Worm (Caenorhabditis elegans): ENCODE results near the gene dhs-23.

Gene dhs-23

DNA sequence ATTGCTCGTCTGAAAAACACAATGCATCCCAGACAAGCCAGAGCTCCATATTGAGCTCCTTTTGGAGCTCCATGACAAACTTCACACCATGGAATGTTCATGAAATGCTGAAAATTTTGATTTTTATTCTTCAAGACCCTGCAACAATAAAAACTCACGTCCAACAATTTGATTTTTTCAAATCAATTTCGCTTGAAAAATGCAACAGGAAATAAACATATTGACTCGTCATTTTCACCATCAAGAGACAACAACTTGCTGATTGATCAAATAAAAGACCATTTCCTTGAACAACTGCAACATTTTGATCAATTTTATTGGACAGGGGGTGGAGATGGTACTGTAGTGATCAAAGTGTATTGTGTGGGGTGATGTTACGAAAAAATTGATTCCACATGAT lies 11.3 kb upstream of the dhs-23 start, which contains the start of gene nhr-269:
Gene nhr-269 (minus strand): TSS at position 101 of the 400 bp plus-strand sequence.
- TF ChIP-seq F22D6.2 (tag; optimal IDR thresholded peaks at IDR 0.05) (no peak), ztf-26 (tag; optimal IDR thresholded peaks at IDR 0.05) (no peak), mes-4 (tag; optimal IDR thresholded peaks at IDR 0.05) (no peak), pha-4 (tag; optimal IDR thresholded peaks at IDR 0.05) (no peak), ceh-27 (GFP tag; optimal IDR thresholded peaks at IDR 0.05) (no peak), ets-4 (GFP tag; optimal IDR thresholded peaks at IDR 0.05) (no peak), F37B4.10 (GFP tag; IDR thresholded peaks at IDR 0.05) (no peak), hrde-1 (tag; optimal IDR thresholded peaks at IDR 0.05; ENCODE audit: borderline replicate concordance) (no peak), gei-17 (GFP tag; optimal IDR thresholded peaks at IDR 0.05) (no peak), ccch-3 (GFP tag; optimal IDR thresholded peaks at IDR 0.05) (no peak)

DNA sequence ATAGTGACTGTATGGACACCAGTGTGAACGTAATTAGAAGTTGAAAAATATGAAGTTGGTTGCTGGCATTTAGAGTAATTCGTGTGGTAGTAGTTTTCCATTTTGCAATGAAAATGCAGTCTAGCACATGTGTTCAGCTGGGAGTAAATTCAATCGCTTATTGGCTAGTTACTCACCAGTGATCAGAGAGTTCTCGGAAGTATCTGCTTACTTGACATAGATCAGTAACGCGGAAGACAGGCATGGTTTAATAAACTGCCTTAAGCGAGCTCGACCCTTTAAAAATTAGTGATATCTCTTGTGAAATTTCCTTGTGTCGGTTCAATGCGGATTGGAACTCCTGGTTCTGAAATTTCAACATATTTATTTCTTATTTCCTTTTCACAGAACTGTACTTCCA lies 4.8 kb upstream of the dhs-23 start, which contains the start of gene srh-52:
Gene srh-52 (minus strand): TSS at position 101 of the 400 bp plus-strand sequence.
- TF ChIP-seq tbx-9 (tag; optimal IDR thresholded peaks at IDR 0.05; ENCODE audit: borderline replicate concordance) (no peak), F55B11.4 (tag; optimal IDR thresholded peaks at IDR 0.05; ENCODE audit: borderline replicate concordance, insufficient read depth) (no peak), madf-3 (GFP tag; IDR thresholded peaks at IDR 0.05) (no peak), nfya-2 (GFP tag; IDR thresholded peaks at IDR 0.05) (no peak)

DNA sequence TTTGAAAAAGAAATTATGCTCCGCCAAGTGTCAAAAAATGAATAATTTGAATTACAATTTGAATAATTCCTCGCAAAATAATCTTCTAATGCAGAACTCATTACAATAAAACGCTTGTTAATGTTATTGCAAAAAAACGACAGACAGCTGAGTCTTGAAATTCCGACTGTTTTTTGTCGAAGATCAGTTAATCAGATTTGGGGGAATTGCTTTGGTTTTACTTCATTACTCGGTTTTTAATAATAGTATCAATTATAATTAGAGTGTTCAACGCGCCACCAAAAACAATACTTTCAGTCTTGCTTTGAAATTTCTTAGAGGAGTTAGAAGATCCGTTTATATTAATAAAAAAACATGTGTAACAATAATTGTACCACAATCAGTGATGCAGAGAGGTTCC lies 3.1 kb upstream of the dhs-23 start, which contains the start of gene srh-122:
Gene srh-122 (minus strand): TSS at position 101 of the 400 bp plus-strand sequence.
- no peak for TF ChIP-seq zfh-2 (GFP tag; conservative IDR thresholded peaks at IDR 0.05)
- TF ChIP-seq xnd-1 (tag; optimal IDR thresholded peaks at IDR 0.05), result no peak
- no peak for TF ChIP-seq rcor-1 (GFP tag; IDR thresholded peaks at IDR 0.05)
- TF ChIP-seq pha-4 (tag; optimal IDR thresholded peaks at IDR 0.05), result no peak
- TF ChIP-seq attf-6 (GFP tag; IDR thresholded peaks at IDR 0.05), result no peak
- TF ChIP-seq ama-1 (optimal IDR thresholded peaks at IDR 0.05), result no peak
- TF ChIP-seq ama-1 (GFP tag; optimal IDR thresholded peaks at IDR 0.05), result no peak
- no peak for TF ChIP-seq him-1 (tag; optimal IDR thresholded peaks at IDR 0.05)
- no peak for TF ChIP-seq atf-7 (tag; optimal IDR thresholded peaks at IDR 0.05)
- TF ChIP-seq hrde-1 (tag; optimal IDR thresholded peaks at IDR 0.05; ENCODE audit: borderline replicate concordance), result no peak
- no peak for TF ChIP-seq lir-1 (GFP tag; conservative IDR thresholded peaks at IDR 0.05)
- TF ChIP-seq F23B12.7 (tag; optimal IDR thresholded peaks at IDR 0.05; ENCODE audit: insufficient read depth), result no peak
- no peak for TF ChIP-seq ztf-25 (GFP tag; IDR thresholded peaks at IDR 0.05)
- no peak for TF ChIP-seq hmg-20 (GFP tag; IDR thresholded peaks at IDR 0.05)
- no peak for TF ChIP-seq nfya-2 (GFP tag; IDR thresholded peaks at IDR 0.05)

DNA sequence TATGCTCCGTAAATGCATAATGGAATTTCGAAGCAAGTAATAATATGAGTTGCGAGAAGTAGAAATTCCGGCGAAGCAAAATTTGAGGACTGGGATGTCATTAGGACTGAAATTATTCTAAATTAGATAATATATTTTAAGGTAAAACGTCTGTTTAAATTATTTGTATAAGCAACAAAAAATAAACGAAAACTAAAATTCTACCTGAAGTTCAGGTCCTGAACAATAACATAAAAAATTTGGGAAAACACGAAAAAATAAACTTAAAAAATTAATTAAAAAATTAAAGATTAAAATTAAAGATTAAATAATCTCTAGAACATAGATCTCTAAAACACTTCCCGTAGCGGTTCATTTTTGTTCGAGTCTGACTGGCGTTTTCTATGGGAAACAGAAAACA lies 1.2 kb upstream of the dhs-23 start, which contains the start of gene srh-251:
Gene srh-251 (minus strand): TSS at position 101 of the 400 bp plus-strand sequence.
- TF ChIP-seq attf-3 (GFP tag; conservative IDR thresholded peaks at IDR 0.05) (no peak), aptf-2 (GFP tag; conservative IDR thresholded peaks at IDR 0.05) (no peak), mcd-1 (GFP tag; IDR thresholded peaks at IDR 0.05) (no peak), hmg-20 (GFP tag; IDR thresholded peaks at IDR 0.05) (no peak), madf-8 (GFP tag; conservative IDR thresholded peaks at IDR 0.05) (no peak), atf-7 (tag; optimal IDR thresholded peaks at IDR 0.05) (no peak), ceh-100 (GFP tag; IDR thresholded peaks at IDR 0.05) (no peak), lin-26 (GFP tag; IDR thresholded peaks at IDR 0.05) (no peak)

DNA sequence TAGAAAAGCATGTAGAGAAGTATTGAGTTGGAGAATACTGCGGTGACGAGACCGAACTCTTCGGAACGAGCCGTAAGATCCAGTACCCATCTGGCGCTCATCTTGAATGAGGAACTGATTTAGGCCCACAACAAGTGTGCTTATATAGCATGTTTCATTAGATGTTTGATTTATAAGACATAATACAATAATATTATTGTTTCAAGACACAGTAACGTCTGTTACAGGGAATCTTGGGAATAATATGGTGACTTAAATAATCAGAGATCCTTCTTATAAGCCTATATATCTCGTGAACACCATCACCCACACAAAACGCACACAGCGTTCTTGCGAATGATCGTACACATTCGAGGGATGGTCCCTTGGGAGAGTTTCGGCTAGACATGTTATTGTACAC lies 2.7 kb downstream of the dhs-23 start, which contains the start of gene str-88:
Gene str-88 (minus strand): TSS at position 101 of the 400 bp plus-strand sequence.
- no peak for TF ChIP-seq hsf-1 (GFP tag; IDR thresholded peaks at IDR 0.05)
- TF ChIP-seq Y53G8AR.9 (GFP tag; conservative IDR thresholded peaks at IDR 0.05), result no peak
- TF ChIP-seq rec-8 (tag; optimal IDR thresholded peaks at IDR 0.05), result no peak
- TF ChIP-seq dpff-1 (tag; optimal IDR thresholded peaks at IDR 0.05), result no peak
- TF ChIP-seq lir-1 (GFP tag; conservative IDR thresholded peaks at IDR 0.05), result no peak
- TF ChIP-seq hrde-1 (tag; optimal IDR thresholded peaks at IDR 0.05; ENCODE audit: borderline replicate concordance), result no peak
- TF ChIP-seq C17E4.6 (GFP tag; IDR thresholded peaks at IDR 0.05), result no peak
- TF ChIP-seq F57A8.1 (GFP tag; optimal IDR thresholded peaks at IDR 0.05), result no peak
- no peak for TF ChIP-seq Y95B8A.8 (GFP tag; IDR thresholded peaks at IDR 0.05)
- no peak for TF ChIP-seq sptf-2 (GFP tag; optimal IDR thresholded peaks at IDR 0.05)
- no peak for TF ChIP-seq him-1 (tag; optimal IDR thresholded peaks at IDR 0.05)
- TF ChIP-seq hlh-26 (GFP tag; conservative IDR thresholded peaks at IDR 0.05), result no peak
- no peak for TF ChIP-seq F22D6.2 (tag; optimal IDR thresholded peaks at IDR 0.05)
- TF ChIP-seq cebp-2 (GFP tag; IDR thresholded peaks at IDR 0.05), result no peak
